Fruit fly (Drosophila melanogaster): ENCODE measurements around the gene CG9922.

The CG9922 gene

dm6 chr3R:14028158-14028557 lies 8.0 kb downstream of the CG9922 start:
- TF ChIP-seq pan (optimal IDR thresholded peaks at IDR 0.05), result no peak
- no peak for TF ChIP-seq EcR (GFP tag; optimal IDR thresholded peaks at IDR 0.05)
- TF ChIP-seq CG8478 (optimal IDR thresholded peaks at IDR 0.05), result no peak
- TF ChIP-seq Dll (optimal IDR thresholded peaks at IDR 0.05), result no peak
- TF ChIP-seq usp (GFP tag; optimal IDR thresholded peaks at IDR 0.05), result no peak
- no peak for TF ChIP-seq psq (optimal IDR thresholded peaks at IDR 0.05)

- TF ChIP-seq psq (optimal IDR thresholded peaks at IDR 0.05), result no peak
- TF ChIP-seq Dll (optimal IDR thresholded peaks at IDR 0.05), result no peak
- no peak for TF ChIP-seq CG8478 (optimal IDR thresholded peaks at IDR 0.05)
- no peak for TF ChIP-seq pan (optimal IDR thresholded peaks at IDR 0.05)
- TF ChIP-seq EcR (GFP tag; optimal IDR thresholded peaks at IDR 0.05), result peak; percentile 54 to 60
- no peak for TF ChIP-seq usp (GFP tag; optimal IDR thresholded peaks at IDR 0.05)
These were observed 9.1 kb downstream of the CG9922 start for dm6 chr3R:14026953-14027721.

- TF ChIP-seq Dll (optimal IDR thresholded peaks at IDR 0.05), result no peak
- TF ChIP-seq pan (optimal IDR thresholded peaks at IDR 0.05), result no peak
- TF ChIP-seq usp (GFP tag; optimal IDR thresholded peaks at IDR 0.05), result no peak
- no peak for TF ChIP-seq CG8478 (optimal IDR thresholded peaks at IDR 0.05)
- TF ChIP-seq EcR (GFP tag; optimal IDR thresholded peaks at IDR 0.05), result no peak
- no peak for TF ChIP-seq psq (optimal IDR thresholded peaks at IDR 0.05)
These were observed 9.8 kb downstream of the CG9922 start for dm6 chr3R:14026212-14026952.

dm6 chr3R:14025795-14026194 lies 10.4 kb downstream of the CG9922 start:
- TF ChIP-seq psq (optimal IDR thresholded peaks at IDR 0.05) (no peak), EcR (GFP tag; optimal IDR thresholded peaks at IDR 0.05) (no peak), Dll (optimal IDR thresholded peaks at IDR 0.05) (no peak), usp (GFP tag; optimal IDR thresholded peaks at IDR 0.05) (no peak), CG8478 (optimal IDR thresholded peaks at IDR 0.05) (no peak), pan (optimal IDR thresholded peaks at IDR 0.05) (no peak)

- TF ChIP-seq EcR (GFP tag; optimal IDR thresholded peaks at IDR 0.05), result peak in 1 of 2 experiments; percentile 7
- no peak for TF ChIP-seq pan (optimal IDR thresholded peaks at IDR 0.05)
- peak; percentile 31 for TF ChIP-seq CG8478 (optimal IDR thresholded peaks at IDR 0.05)
These were observed 11.2 kb downstream of the CG9922 start for dm6 chr3R:14024919-14025387.

dm6 chr3R:14024187-14024918 lies 11.8 kb downstream of the CG9922 start:
- TF ChIP-seq pan (optimal IDR thresholded peaks at IDR 0.05), result no peak
- TF ChIP-seq Dll (optimal IDR thresholded peaks at IDR 0.05), result no peak
- no peak for TF ChIP-seq usp (GFP tag; optimal IDR thresholded peaks at IDR 0.05)
- TF ChIP-seq psq (optimal IDR thresholded peaks at IDR 0.05), result no peak
- no peak for TF ChIP-seq EcR (GFP tag; optimal IDR thresholded peaks at IDR 0.05)

- TF ChIP-seq psq (optimal IDR thresholded peaks at IDR 0.05), result no peak
- no peak for TF ChIP-seq CG8478 (optimal IDR thresholded peaks at IDR 0.05)
- TF ChIP-seq usp (GFP tag; optimal IDR thresholded peaks at IDR 0.05), result no peak
- no peak for TF ChIP-seq Dll (optimal IDR thresholded peaks at IDR 0.05)
- TF ChIP-seq EcR (GFP tag; optimal IDR thresholded peaks at IDR 0.05), result no peak
- TF ChIP-seq pan (optimal IDR thresholded peaks at IDR 0.05), result no peak
These were observed 15.7 kb downstream of the CG9922 start for dm6 chr3R:14020345-14021001.

dm6 chr3R:14019407-14020050 lies 16.7 kb downstream of the CG9922 start:
- TF ChIP-seq pan (optimal IDR thresholded peaks at IDR 0.05) (no peak), EcR (GFP tag; optimal IDR thresholded peaks at IDR 0.05) (no peak), usp (GFP tag; optimal IDR thresholded peaks at IDR 0.05) (no peak), CG8478 (optimal IDR thresholded peaks at IDR 0.05) (no peak), psq (optimal IDR thresholded peaks at IDR 0.05) (no peak), Dll (optimal IDR thresholded peaks at IDR 0.05) (no peak)

dm6 chr3R:14018430-14018786 lies 17.8 kb downstream of the CG9922 start:
- TF ChIP-seq EcR (GFP tag; optimal IDR thresholded peaks at IDR 0.05) (no peak), Dll (optimal IDR thresholded peaks at IDR 0.05) (no peak), pan (optimal IDR thresholded peaks at IDR 0.05) (no peak), usp (GFP tag; optimal IDR thresholded peaks at IDR 0.05) (no peak), CG8478 (optimal IDR thresholded peaks at IDR 0.05) (no peak), psq (optimal IDR thresholded peaks at IDR 0.05) (no peak)

- peak; percentile 89 for TF ChIP-seq Dll (optimal IDR thresholded peaks at IDR 0.05)
- TF ChIP-seq pan (optimal IDR thresholded peaks at IDR 0.05), result no peak
- TF ChIP-seq psq (optimal IDR thresholded peaks at IDR 0.05), result no peak
- no peak for TF ChIP-seq CG8478 (optimal IDR thresholded peaks at IDR 0.05)
These were observed 18.4 kb downstream of the CG9922 start for dm6 chr3R:14017640-14018429.

Measured in whole organism.